Fruit fly (Drosophila melanogaster) whole organism, embryonic: ENCODE measurements around the gene Setx.

Experiments used
- B-H1 ChIP-seq: fragments of 200-800 bp; sonication (Bioruptor generic); IDR thresholded peaks from 3 replicates; pipeline ENCODE4 v1.3.6; 2022; ENCODE audit warnings: missing biosample characterization, missing genetic modification characterization
- BtbVII ChIP-seq: fragments of 200-800 bp; sonication (Bioruptor generic); optimal IDR thresholded peaks from 3 replicates; lab custom pipeline; 2017; ENCODE audit warnings: missing biosample characterization, mild to moderate bottlenecking, missing genetic modification characterization
- CG10267 ChIP-seq: fragments of 200-800 bp; sonication (Bioruptor generic); optimal IDR thresholded peaks from 2 replicates; lab custom pipeline; 2018; ENCODE audit warnings: missing biosample characterization, mild to moderate bottlenecking, missing genetic modification characterization, moderate library complexity
- CG10366 ChIP-seq: fragments of 200-800 bp; sonication (Bioruptor generic); IDR thresholded peaks from 2 replicates; pipeline ENCODE4 v1.3.6; 2022; ENCODE audit warnings: missing biosample characterization, missing genetic modification characterization
- CG12155 ChIP-seq: fragments of 200-800 bp; sonication (Bioruptor generic); optimal IDR thresholded peaks from 3 replicates; lab custom pipeline; 2016; ENCODE audit warnings: missing biosample characterization, missing genetic modification characterization
- CG12659 ChIP-seq: fragments of 200-800 bp; sonication (Bioruptor generic); optimal IDR thresholded peaks from 3 replicates; lab custom pipeline; 2017; ENCODE audit warnings: mild to moderate bottlenecking, missing biosample characterization, missing genetic modification reagents, missing genetic modification characterization
- CG12744 ChIP-seq: fragments of 200-800 bp; sonication (Bioruptor generic); optimal IDR thresholded peaks from 2 replicates; lab custom pipeline; 2016; ENCODE audit warnings: missing biosample characterization, missing genetic modification characterization
- CG13123 ChIP-seq: fragments of 200-800 bp; sonication (Bioruptor generic); optimal IDR thresholded peaks from 2 replicates; lab custom pipeline; 2016; ENCODE audit warnings: missing biosample characterization, missing genetic modification characterization
- CG13296 ChIP-seq: fragments of 200-800 bp; sonication (Bioruptor generic); optimal IDR thresholded peaks from 3 replicates; lab custom pipeline; 2018; ENCODE audit warnings: missing biosample characterization, mild to moderate bottlenecking, missing genetic modification characterization
- CG13424 ChIP-seq: fragments of 200-800 bp; sonication (Bioruptor generic); optimal IDR thresholded peaks from 2 replicates; lab custom pipeline; 2019; ENCODE audit warnings: missing biosample characterization, mild to moderate bottlenecking, missing genetic modification characterization, moderate library complexity
- CG14441 ChIP-seq: fragments of 200-800 bp; sonication (Bioruptor generic); IDR thresholded peaks from 2 replicates; pipeline ENCODE4 v1.3.6; 2022; ENCODE audit warnings: missing biosample characterization, missing genetic modification characterization
- CG15073 ChIP-seq: fragments of 200-800 bp; sonication (Bioruptor generic); optimal IDR thresholded peaks from 2 replicates; lab custom pipeline; 2016; ENCODE audit warnings: missing biosample characterization, missing genetic modification characterization
- CG16813 ChIP-seq: fragments of 200-800 bp; sonication (Bioruptor generic); IDR thresholded peaks from 3 replicates; pipeline ENCODE4 v1.3.6; 2022; ENCODE audit warnings: missing biosample characterization, missing genetic modification characterization; ENCODE audit not compliant: partially characterized antibody
- CG1832 ChIP-seq: fragments of 200-800 bp; sonication (Bioruptor generic); optimal IDR thresholded peaks from 2 replicates; lab custom pipeline; 2017; ENCODE audit warnings: missing biosample characterization, mild to moderate bottlenecking, missing genetic modification characterization, inconsistent platforms
- CG2875 ChIP-seq: fragments of 200-800 bp; sonication (Bioruptor generic); optimal IDR thresholded peaks from 2 replicates; lab custom pipeline; 2017; ENCODE audit warnings: missing biosample characterization, mild to moderate bottlenecking, missing genetic modification characterization, missing genetic modification reagents
- CG31441 ChIP-seq: fragments of 200-800 bp; sonication (Bioruptor generic); IDR thresholded peaks from 2 replicates; pipeline ENCODE4 v1.3.6; 2022; ENCODE audit warnings: missing biosample characterization, missing genetic modification characterization
- CG3163 ChIP-seq: fragments of 200-800 bp; sonication (Bioruptor generic); optimal IDR thresholded peaks from 3 replicates; lab custom pipeline; 2016; ENCODE audit warnings: missing biosample characterization, missing genetic modification characterization
- CG4404 ChIP-seq: fragments of 200-800 bp; sonication (Bioruptor generic); IDR thresholded peaks from 2 replicates; pipeline ENCODE4 v1.3.6; 2022; ENCODE audit warnings: missing biosample characterization, missing genetic modification characterization
- CG8388 ChIP-seq: fragments of 200-800 bp; sonication (Bioruptor generic); optimal IDR thresholded peaks from 2 replicates; lab custom pipeline; 2019; ENCODE audit warnings: missing biosample characterization, mild to moderate bottlenecking, missing genetic modification characterization, moderate library complexity
- CG8478 ChIP-seq: fragments of >200 bp; optimal IDR thresholded peaks from 2 replicates; lab custom pipeline; 2018
- CHES-1-like ChIP-seq: fragments of 200-800 bp; sonication (Bioruptor generic); optimal IDR thresholded peaks from 2 replicates; lab custom pipeline; 2016; ENCODE audit warnings: missing biosample characterization, missing genetic modification characterization
- D19B ChIP-seq: fragments of 200-800 bp; sonication (Bioruptor generic); optimal IDR thresholded peaks from 2 replicates; lab custom pipeline; 2017; ENCODE audit warnings: missing biosample characterization, mild to moderate bottlenecking, missing genetic modification characterization
- Dp ChIP-seq: fragments of 200-800 bp; sonication (Bioruptor generic); optimal IDR thresholded peaks from 2 replicates; lab custom pipeline; 2018; ENCODE audit warnings: missing biosample characterization, mild to moderate bottlenecking, missing genetic modification characterization, moderate library complexity
- E2f2 ChIP-seq: fragments of 200-800 bp; sonication (Bioruptor generic); IDR thresholded peaks from 2 replicates; pipeline ENCODE4 v1.3.6; 2022; ENCODE audit warnings: missing biosample characterization, missing genetic modification characterization
- Fer1 ChIP-seq: fragments of 200-800 bp; sonication (Bioruptor generic); optimal IDR thresholded peaks from 2 replicates; lab custom pipeline; 2017; ENCODE audit warnings: missing biosample characterization, mild to moderate bottlenecking, missing genetic modification characterization
- Lpt ChIP-seq: fragments of >200 bp; optimal IDR thresholded peaks from 2 replicates; lab custom pipeline; 2018; ENCODE audit warnings: missing biosample characterization, missing genetic modification characterization
- Max ChIP-seq: fragments of 200-800 bp; sonication (Bioruptor generic); optimal IDR thresholded peaks from 2 replicates; lab custom pipeline; 2016; ENCODE audit warnings: missing biosample characterization, mild to moderate bottlenecking, missing genetic modification characterization
- Nf-YC ChIP-seq: fragments of 200-800 bp; optimal IDR thresholded peaks from 3 replicates; lab custom pipeline; 2019; ENCODE audit warnings: missing biosample characterization, mild to moderate bottlenecking, missing genetic modification characterization, moderate library complexity
- Pdp1 ChIP-seq, 2 experiments: fragments of 200-800 bp; sonication (Bioruptor generic); optimal IDR thresholded peaks; 3 replicates each; lab custom pipeline; 2016; ENCODE audit warnings: missing biosample characterization in 2 of 2, missing genetic modification characterization in 2 of 2, mild to moderate bottlenecking in 1 of 2, moderate library complexity in 1 of 2
- Usf ChIP-seq: fragments of 200-800 bp; sonication (Bioruptor generic); optimal IDR thresholded peaks from 2 replicates; lab custom pipeline; 2017; ENCODE audit warnings: missing genotype, missing biosample characterization, missing genetic modification characterization
- Vsx1 ChIP-seq: fragments of 200-800 bp; sonication (Bioruptor generic); optimal IDR thresholded peaks from 2 replicates; lab custom pipeline; 2017; ENCODE audit warnings: missing biosample characterization, mild to moderate bottlenecking, missing genetic modification characterization, missing genetic modification reagents
- YL-1 ChIP-seq: fragments of 200-800 bp; sonication (Bioruptor generic); optimal IDR thresholded peaks from 3 replicates; lab custom pipeline; 2017; ENCODE audit warnings: missing biosample characterization, mild to moderate bottlenecking, missing genetic modification characterization
- amos ChIP-seq: fragments of 200-800 bp; sonication (Bioruptor generic); IDR thresholded peaks from 2 replicates; pipeline ENCODE4 v1.3.6; 2022; ENCODE audit warnings: missing biosample characterization, missing genetic modification characterization; ENCODE audit not compliant: partially characterized antibody
- bowl ChIP-seq: fragments of 200-800 bp; sonication (Bioruptor generic); IDR thresholded peaks from 2 replicates; pipeline ENCODE4 v1.3.6; 2022; ENCODE audit warnings: missing biosample characterization, missing genetic modification characterization
- cas ChIP-seq: fragments of 200-800 bp; sonication (Bioruptor generic); IDR thresholded peaks from 2 replicates; pipeline ENCODE4 v1.3.6; 2022; ENCODE audit warnings: missing biosample characterization, missing genetic modification characterization
- caup ChIP-seq: fragments of 200-800 bp; sonication (Bioruptor generic); optimal IDR thresholded peaks from 3 replicates; lab custom pipeline; 2017; ENCODE audit warnings: missing biosample characterization, mild to moderate bottlenecking, missing genetic modification characterization, moderate library complexity; ENCODE audit not compliant: severe bottlenecking
- ci ChIP-seq: fragments of 200-800 bp; sonication (Bioruptor generic); IDR thresholded peaks from 3 replicates; pipeline ENCODE4 v1.3.6; 2022; ENCODE audit warnings: missing biosample characterization, missing genetic modification characterization
- disco-r ChIP-seq: fragments of 200-800 bp; sonication (Bioruptor generic); optimal IDR thresholded peaks from 2 replicates; lab custom pipeline; 2016; ENCODE audit warnings: missing biosample characterization, missing genetic modification characterization
- fd102C ChIP-seq: fragments of 200-800 bp; sonication (Bioruptor generic); optimal IDR thresholded peaks from 2 replicates; lab custom pipeline; 2018; ENCODE audit warnings: missing biosample characterization, mild to moderate bottlenecking, missing genetic modification characterization, moderate library complexity
- fd96Cb ChIP-seq: fragments of 200-800 bp; sonication (Bioruptor generic); optimal IDR thresholded peaks from 2 replicates; lab custom pipeline; 2018; ENCODE audit warnings: missing biosample characterization, mild to moderate bottlenecking, missing genetic modification characterization, moderate library complexity
- gfzf ChIP-seq: fragments of 200-800 bp; sonication (Bioruptor generic); optimal IDR thresholded peaks from 2 replicates; lab custom pipeline; 2016; ENCODE audit warnings: missing biosample characterization, mild to moderate bottlenecking, missing genetic modification characterization, moderate library complexity
- grn ChIP-seq: fragments of 200-800 bp; sonication (Bioruptor generic); optimal IDR thresholded peaks from 3 replicates; lab custom pipeline; 2017; ENCODE audit warnings: missing biosample characterization, missing genetic modification characterization
- lab ChIP-seq: fragments of 200-800 bp; sonication (Bioruptor generic); optimal IDR thresholded peaks from 3 replicates; lab custom pipeline; 2017; ENCODE audit warnings: missing biosample characterization, missing genetic modification characterization, mild to moderate bottlenecking, moderate library complexity, missing genetic modification reagents
- nerfin-1 ChIP-seq: fragments of 200-800 bp; sonication (Bioruptor generic); optimal IDR thresholded peaks from 3 replicates; lab custom pipeline; 2019; ENCODE audit warnings: missing biosample characterization, mild to moderate bottlenecking, missing genetic modification characterization, moderate library complexity
- otp ChIP-seq: fragments of 200-800 bp; sonication (Bioruptor generic); IDR thresholded peaks from 3 replicates; pipeline ENCODE4, ENCODE4 v1.3.6; 2022; ENCODE audit warnings: missing biosample characterization, missing genetic modification characterization
- peb ChIP-seq: fragments of 200-800 bp; sonication (Bioruptor generic); IDR thresholded peaks from 2 replicates; pipeline ENCODE4 v1.3.6; 2022; ENCODE audit warnings: missing biosample characterization, missing genetic modification characterization
- schlank ChIP-seq: fragments of 200-800 bp; sonication (Bioruptor generic); optimal IDR thresholded peaks from 2 replicates; lab custom pipeline; 2018; ENCODE audit warnings: missing biosample characterization, mild to moderate bottlenecking, missing genetic modification characterization
- sens ChIP-seq: fragments of 200-800 bp; sonication (Bioruptor generic); peaks from one replicate; lab custom pipeline; 2016; ENCODE audit warnings: missing biosample characterization, missing genetic modification characterization
- seq ChIP-seq: fragments of 200-800 bp; sonication (Bioruptor generic); IDR thresholded peaks from 2 replicates; pipeline ENCODE4 v1.3.6; 2022; ENCODE audit warnings: missing biosample characterization, missing genetic modification characterization
- z ChIP-seq: fragments of 200-800 bp; sonication (Bioruptor generic); IDR thresholded peaks from 3 replicates; pipeline ENCODE4 v1.3.6; 2022; ENCODE audit warnings: missing biosample characterization, missing genetic modification characterization

Gene Setx

DNA sequence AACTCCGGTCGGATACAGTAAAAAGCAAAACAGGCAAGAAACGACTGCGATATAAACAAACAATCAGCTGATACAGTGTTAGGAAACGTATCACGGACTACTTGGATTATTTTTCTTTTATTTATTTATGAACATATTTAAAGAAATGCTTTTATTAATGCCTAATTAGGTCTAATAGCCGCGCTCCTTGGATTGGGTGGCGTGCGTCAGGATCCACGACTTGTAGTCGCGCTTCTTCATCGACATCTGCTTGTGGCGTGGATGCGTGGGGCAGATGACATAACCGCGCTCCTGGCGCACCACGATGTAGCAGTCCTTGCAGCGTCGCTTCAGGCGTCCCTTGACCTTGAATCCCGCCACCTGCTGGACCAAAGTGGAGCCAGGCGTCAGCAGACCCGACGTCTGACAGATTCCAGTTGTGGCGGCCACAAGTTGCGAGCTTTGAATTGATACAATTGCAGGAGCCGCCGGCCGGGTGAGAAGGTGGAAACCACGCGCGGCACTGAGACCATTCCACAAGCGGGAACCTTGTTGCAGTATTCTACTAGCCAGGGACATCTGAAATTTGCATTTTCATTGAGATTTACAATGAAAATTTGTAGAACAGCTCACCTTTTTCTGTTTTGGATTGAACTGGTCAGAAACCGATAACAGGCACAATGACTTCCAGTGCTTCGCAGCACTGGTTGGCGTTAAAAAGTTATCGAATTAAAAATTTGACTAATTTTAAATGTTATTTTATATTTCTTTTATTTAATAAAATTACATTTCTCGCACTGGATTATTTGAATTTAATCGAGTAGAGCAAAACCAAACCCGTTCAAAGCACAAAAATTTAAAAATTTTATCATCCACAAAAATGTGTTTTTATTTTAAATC lies 12.6 kb downstream of the Setx start, which contains the start of the genes CG7550 and mRpL36 (continued):
- TF ChIP-seq amos (GFP tag; lab: Robert Waterston, UW) (0 out of 2 replicates have a peak, but pooled peaks have one; percentile 6), nerfin-1 (tag; lab: Kevin White, UChicago) (no peak), fd96Cb (no peak), CG2875 (GFP tag; lab: Kevin White, UChicago) (no peak), D19B (GFP tag; lab: Kevin White, UChicago) (no peak), CG10366 (no peak), peb (GFP tag; lab: Robert Waterston, UW) (no peak), E2f2 (peak; percentile 55; the same call in 1 of the 2 replicates), gfzf (GFP tag; lab: Kevin White, UChicago) (no peak), BtbVII (GFP tag; lab: Kevin White, UChicago) (no peak), fd102C (GFP tag; lab: Kevin White, UChicago) (no peak), bowl (GFP tag; lab: Robert Waterston, UW) (no peak), seq (GFP tag; lab: Robert Waterston, UW) (no peak), B-H1 (GFP tag; lab: Robert Waterston, UW) (no peak), CG12155 (GFP tag; lab: Kevin White, UChicago) (no peak), CG16813 (no peak), CG3163 (GFP tag; lab: Kevin White, UChicago) (no peak), CG15073 (GFP tag; lab: Kevin White, UChicago) (no peak), CG13296 (GFP tag; lab: Kevin White, UChicago) (no peak), CG13424 (no peak), CG4404 (no peak), Fer1 (GFP tag; lab: Kevin White, UChicago) (no peak), Usf (GFP tag; lab: Kevin White, UChicago) (no peak), CG12659 (peak; percentile 24), caup (GFP tag; lab: Kevin White, UChicago) (no peak), CG13123 (GFP tag; lab: Kevin White, UChicago) (no peak), CG10267 (tag; lab: Kevin White, UChicago) (peak; percentile 67), otp (GFP tag; lab: Robert Waterston, UW) (no peak), Vsx1 (GFP tag; lab: Kevin White, UChicago) (no peak), disco-r (no peak), Max (GFP tag; lab: Kevin White, UChicago) (no peak), Pdp1 (GFP tag; optimal IDR thresholded peaks at IDR 0.05; lab: Kevin White, UChicago) (peak in 1 of 2 experiments; percentile 91), cas (GFP tag; lab: Robert Waterston, UW) (no peak), Nf-YC (tag; lab: Kevin White, UChicago) (no peak), ci (GFP tag; lab: Robert Waterston, UW) (no peak), CG14441 (GFP tag; lab: Robert Waterston, UW) (no peak), CG31441 (no peak), schlank (tag; lab: Kevin White, UChicago) (no peak), CG1832 (GFP tag; lab: Kevin White, UChicago) (no peak), CG8478 (lab: Kevin White, UChicago) (no peak), sens (peak; percentile 28), CG8388 (GFP tag; lab: Kevin White, UChicago) (no peak), lab (GFP tag; lab: Kevin White, UChicago) (no peak), Dp (GFP tag; lab: Kevin White, UChicago) (peak; percentile 47), Lpt (GFP tag; lab: Kevin White, UChicago) (no peak), YL-1 (GFP tag; lab: Kevin White, UChicago) (no peak), grn (GFP tag; lab: Kevin White, UChicago) (no peak), CG12744 (no peak), CHES-1-like (no peak), z (GFP tag; lab: Robert Waterston, UW) (no peak)
